Worm (Caenorhabditis elegans) whole organism, L1 larva: Measurements from ENCODE around the gene usp-46.

ENCODE experiments used
- F16B12.6 ChIP-seq: fragments of 150-350 bp; optimal IDR thresholded peaks from 2 replicates; lab custom pipeline; 2014; ENCODE audit warnings: missing biosample characterization, missing genetic modification characterization
- Y116A8C.19 ChIP-seq: sonication (generic microtip); optimal IDR thresholded peaks from 2 replicates; lab custom pipeline; 2016; ENCODE audit warnings: missing compliant biosample characterization, missing genetic modification characterization, borderline replicate concordance
- aha-1 ChIP-seq: fragments of 150-350 bp; optimal IDR thresholded peaks from 2 replicates; lab custom pipeline; 2014; ENCODE audit warnings: missing biosample characterization, missing genetic modification characterization
- aly-2 ChIP-seq: fragments of 150-350 bp; optimal IDR thresholded peaks from 2 replicates; lab custom pipeline; 2014; ENCODE audit warnings: missing biosample characterization, missing genetic modification characterization
- ama-1 ChIP-seq: fragments of 150-350 bp; optimal IDR thresholded peaks from 2 replicates; lab custom pipeline; 2014
- blmp-1 ChIP-seq: fragments of 150-350 bp; optimal IDR thresholded peaks from 2 replicates; lab custom pipeline; 2014; ENCODE audit warnings: missing biosample characterization, missing genetic modification characterization
- ceh-63 ChIP-seq: fragments of 200-800 bp; sonication (Bioruptor generic); optimal IDR thresholded peaks from 2 replicates; lab custom pipeline; 2018; ENCODE audit warnings: mild to moderate bottlenecking, missing genetic modification characterization, missing compliant biosample characterization
- ceh-82 ChIP-seq, 3 experiments: fragments of 150-350 bp in 1 of 3; sonication (generic microtip) in 2 of 3; optimal IDR thresholded peaks; 2 replicates each; lab custom pipeline; 2014 to 2017; ENCODE audit warnings: missing biosample characterization in 3 of 3, missing genetic modification characterization in 3 of 3
- dpl-1 ChIP-seq, 3 experiments: fragments of 150-350 bp in 2 of 3; sonication (generic microtip) in 1 of 3; optimal IDR thresholded peaks; 2 replicates each; lab custom pipeline; 2014 to 2017; ENCODE audit warnings: missing biosample characterization in 3 of 3, missing genetic modification characterization in 3 of 3, missing genetic modification reagents in 3 of 3
- dsc-1 ChIP-seq: sonication (generic microtip); optimal IDR thresholded peaks from 2 replicates; lab custom pipeline; 2016; ENCODE audit warnings: mild to moderate bottlenecking, missing genetic modification characterization, missing compliant biosample characterization
- efl-1 ChIP-seq, 4 experiments: fragments of 150-350 bp; optimal IDR thresholded peaks in 3 of 4; peaks in 1 of 4; 1 replicate in 1 of 4; 2 replicates in 3 of 4; lab custom pipeline; 2014; ENCODE audit warnings: missing biosample characterization in 2 of 4, missing genetic modification characterization in 2 of 4, missing genetic modification reagents in 2 of 4
- efl-3 ChIP-seq: fragments of 200-800 bp; sonication (Bioruptor generic); optimal IDR thresholded peaks from 2 replicates; lab custom pipeline; 2018; ENCODE audit warnings: mild to moderate bottlenecking, missing genetic modification characterization, missing compliant biosample characterization
- egl-13 ChIP-seq: sonication (generic microtip); optimal IDR thresholded peaks from 2 replicates; lab custom pipeline; 2016; ENCODE audit warnings: missing genotype, missing genetic modification reagents, missing genetic modification characterization, missing compliant biosample characterization
- egl-27 ChIP-seq, 2 experiments: fragments of 150-350 bp in 1 of 2; sonication (generic microtip); optimal IDR thresholded peaks; 3 replicates each; lab custom pipeline; 2017 to 2018; ENCODE audit warnings: missing biosample characterization in 2 of 2, missing genetic modification characterization in 2 of 2, missing genetic modification reagents in 2 of 2
- elt-2 ChIP-seq: sonication (generic microtip); optimal IDR thresholded peaks from 2 replicates; lab custom pipeline; 2016; ENCODE audit warnings: missing genetic modification characterization, mild to moderate bottlenecking, inconsistent platforms, missing compliant biosample characterization, missing genetic modification reagents
- ets-5 ChIP-seq: fragments of 200-800 bp; sonication (Bioruptor generic); IDR thresholded peaks from 2 replicates; pipeline ENCODE4 v1.3.6; 2022; ENCODE audit warnings: missing genetic modification characterization, missing compliant biosample characterization
- fkh-4 ChIP-seq: sonication (generic microtip); optimal IDR thresholded peaks from 2 replicates; lab custom pipeline; 2016; ENCODE audit warnings: missing compliant biosample characterization, missing genetic modification characterization, borderline replicate concordance
- hlh-4 ChIP-seq: sonication (generic microtip); optimal IDR thresholded peaks from 2 replicates; lab custom pipeline; 2016; ENCODE audit warnings: mild to moderate bottlenecking, missing genetic modification characterization, missing compliant biosample characterization
- hpl-2 ChIP-seq: fragments of 150-350 bp; optimal IDR thresholded peaks from 2 replicates; lab custom pipeline; 2014; ENCODE audit warnings: missing biosample characterization, missing genetic modification reagents, missing genetic modification characterization
- irx-1 ChIP-seq: sonication (generic microtip); optimal IDR thresholded peaks from 2 replicates; lab custom pipeline; 2016; ENCODE audit warnings: missing genetic modification characterization, missing compliant biosample characterization
- lin-13 ChIP-seq: fragments of 150-350 bp; optimal IDR thresholded peaks from 2 replicates; lab custom pipeline; 2014; ENCODE audit warnings: missing biosample characterization, missing genetic modification reagents, missing genetic modification characterization
- lin-15B ChIP-seq: fragments of 150-350 bp; sonication (generic microtip); optimal IDR thresholded peaks from 3 replicates; lab custom pipeline; 2014; ENCODE audit warnings: missing biosample characterization, missing genetic modification characterization
- lin-35 ChIP-seq, 2 experiments: fragments of 150-350 bp; optimal IDR thresholded peaks; 2 replicates each; lab custom pipeline; 2014; ENCODE audit warnings: missing biosample characterization in 2 of 2, missing genetic modification characterization in 2 of 2, missing genetic modification reagents in 2 of 2
- lir-3 ChIP-seq: sonication (generic microtip); optimal IDR thresholded peaks from 2 replicates; lab custom pipeline; 2016; ENCODE audit warnings: mild to moderate bottlenecking, missing genetic modification characterization, moderate library complexity, missing compliant biosample characterization; ENCODE audit not compliant: poor library complexity
- lsy-2 ChIP-seq, 2 experiments: fragments of 150-350 bp; optimal IDR thresholded peaks; 2 replicates each; lab custom pipeline; 2014; ENCODE audit warnings: missing biosample characterization in 2 of 2, missing genetic modification characterization in 2 of 2
- mdl-1 ChIP-seq, 2 experiments: fragments of 150-350 bp; optimal IDR thresholded peaks; 2 replicates each; lab custom pipeline; 2014 to 2017; ENCODE audit warnings: missing biosample characterization in 2 of 2, missing genetic modification characterization in 2 of 2, inconsistent platforms in 1 of 2
- mep-1 ChIP-seq: fragments of 150-350 bp; optimal IDR thresholded peaks from 2 replicates; lab custom pipeline; 2014; ENCODE audit warnings: missing biosample characterization, missing genetic modification characterization
- nhr-12 ChIP-seq: sonication (generic microtip); optimal IDR thresholded peaks from 2 replicates; lab custom pipeline; 2017; ENCODE audit warnings: missing biosample characterization, missing genetic modification characterization
- nhr-19 ChIP-seq: fragments of 200-800 bp; sonication (Bioruptor generic); conservative IDR thresholded peaks from 2 replicates; pipeline ENCODE4 v1.3.6; 2022; ENCODE audit warnings: missing genetic modification characterization, missing compliant biosample characterization
- nhr-20 ChIP-seq: sonication (generic microtip); optimal IDR thresholded peaks from 2 replicates; lab custom pipeline; 2016; ENCODE audit warnings: mild to moderate bottlenecking, missing genetic modification characterization, missing compliant biosample characterization
- nhr-237 ChIP-seq: fragments of 150-350 bp; optimal IDR thresholded peaks from 2 replicates; lab custom pipeline; 2014; ENCODE audit warnings: missing biosample characterization, missing genetic modification characterization
- nhr-28 ChIP-seq: fragments of 150-350 bp; optimal IDR thresholded peaks from 2 replicates; lab custom pipeline; 2014; ENCODE audit warnings: missing biosample characterization, missing genetic modification characterization
- nhr-47 ChIP-seq: sonication (generic microtip); optimal IDR thresholded peaks from 2 replicates; lab custom pipeline; 2016; ENCODE audit warnings: mild to moderate bottlenecking, missing genetic modification characterization, moderate library complexity, missing compliant biosample characterization
- nhr-71 ChIP-seq: sonication (generic microtip); optimal IDR thresholded peaks from 2 replicates; lab custom pipeline; 2016; ENCODE audit warnings: mild to moderate bottlenecking, missing genetic modification characterization, moderate library complexity, missing compliant biosample characterization
- nhr-76 ChIP-seq: sonication (generic microtip); optimal IDR thresholded peaks from 2 replicates; lab custom pipeline; 2017; ENCODE audit warnings: missing biosample characterization, missing genetic modification characterization
- nhr-84 ChIP-seq: sonication (generic microtip); optimal IDR thresholded peaks from 2 replicates; lab custom pipeline; 2017; ENCODE audit warnings: missing biosample characterization, missing genetic modification characterization
- pag-3 ChIP-seq: sonication (generic microtip); optimal IDR thresholded peaks from 2 replicates; lab custom pipeline; 2017; ENCODE audit warnings: missing genetic modification characterization, mild to moderate bottlenecking, missing compliant biosample characterization, antibody characterized with exemption, borderline replicate concordance; ENCODE audit not compliant: insufficient read depth
- rnt-1 ChIP-seq: sonication (generic microtip); optimal IDR thresholded peaks from 2 replicates; lab custom pipeline; 2016; ENCODE audit warnings: mild to moderate bottlenecking, missing genetic modification characterization, moderate library complexity, missing compliant biosample characterization
- sptf-1 ChIP-seq: fragments of 150-350 bp; optimal IDR thresholded peaks from 2 replicates; lab custom pipeline; 2014; ENCODE audit warnings: missing biosample characterization, missing genetic modification characterization
- sup-37 ChIP-seq: fragments of 200-800 bp; sonication (Bioruptor generic); optimal IDR thresholded peaks from 2 replicates; lab custom pipeline; 2018; ENCODE audit warnings: mild to moderate bottlenecking, missing genetic modification characterization, missing compliant biosample characterization
- unc-130 ChIP-seq: fragments of 150-350 bp; optimal IDR thresholded peaks from 2 replicates; lab custom pipeline; 2017; ENCODE audit warnings: missing biosample characterization, missing genetic modification characterization, inconsistent platforms
- xbp-1 ChIP-seq: sonication (generic microtip); optimal IDR thresholded peaks from 2 replicates; lab custom pipeline; 2016; ENCODE audit warnings: missing genetic modification characterization, missing compliant biosample characterization
- zip-4 ChIP-seq: fragments of 200-800 bp; sonication (Bioruptor generic); optimal IDR thresholded peaks from 2 replicates; lab custom pipeline; 2018; ENCODE audit warnings: mild to moderate bottlenecking, missing genetic modification characterization, moderate library complexity, missing compliant biosample characterization
- ztf-4 ChIP-seq: fragments of 150-350 bp; optimal IDR thresholded peaks from 2 replicates; lab custom pipeline; 2014; ENCODE audit warnings: missing biosample characterization, missing genetic modification characterization

usp-46 gene

DNA sequence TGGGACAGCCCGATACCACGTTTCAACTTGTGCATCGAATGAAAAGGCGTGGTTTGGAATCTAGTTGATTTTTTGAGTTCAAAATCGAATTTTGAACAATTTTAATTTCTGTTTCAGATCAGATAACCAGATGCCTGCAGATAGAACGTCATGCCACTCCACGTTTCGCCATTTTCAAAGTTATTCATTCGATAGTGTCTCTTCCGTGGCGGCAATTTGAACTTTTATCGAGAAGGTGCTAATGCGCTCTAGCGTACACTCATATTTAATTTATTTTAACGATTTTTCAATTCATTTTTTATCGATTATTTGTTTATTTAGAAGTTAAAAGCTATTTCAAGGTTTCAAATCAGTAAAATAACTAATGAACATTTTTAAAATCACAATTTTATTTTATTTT, 507 bp upstream of the usp-46 start:
- TF ChIP-seq nhr-12 (tag; lab: Kevin White, UChicago) (no peak), sptf-1 (no peak), egl-13 (no peak), nhr-47 (tag; lab: Kevin White, UChicago) (no peak), nhr-19 (GFP tag; lab: Robert Waterston, UW) (no peak), dpl-1 (GFP tag; optimal IDR thresholded peaks at IDR 0.05; lab: Kevin White, UChicago) (peak; percentile 53 to 78 (median 66)), ama-1 (lab: Kevin White, UChicago) (no peak), lin-35 (GFP tag; optimal IDR thresholded peaks at IDR 0.05; lab: Kevin White, UChicago) (peak; percentile 59 to 90), efl-1 (optimal IDR thresholded peaks at IDR 0.05; lab: Kevin White, UChicago) (peak in 1 of 2 experiments; percentile 81), efl-1 (GFP tag; optimal IDR thresholded peaks at IDR 0.05 in 1 of 2; lab: Kevin White, UChicago) (peak; percentile 73 to 98), nhr-71 (tag; lab: Kevin White, UChicago) (peak; percentile 10), rnt-1 (tag; lab: Kevin White, UChicago) (peak; percentile 9), hpl-2 (GFP tag; lab: Kevin White, UChicago) (no peak), lir-3 (tag; lab: Kevin White, UChicago) (peak; percentile 5), lsy-2 (tag; optimal IDR thresholded peaks at IDR 0.05; lab: Kevin White, UChicago) (peak in 1 of 2 experiments; percentile 27), xbp-1 (tag; lab: Kevin White, UChicago) (no peak), nhr-84 (tag; lab: Kevin White, UChicago) (no peak), fkh-4 (tag; lab: Kevin White, UChicago) (no peak)
- TF ChIP-seq, all 84 proteins: peak for 7

DNA sequence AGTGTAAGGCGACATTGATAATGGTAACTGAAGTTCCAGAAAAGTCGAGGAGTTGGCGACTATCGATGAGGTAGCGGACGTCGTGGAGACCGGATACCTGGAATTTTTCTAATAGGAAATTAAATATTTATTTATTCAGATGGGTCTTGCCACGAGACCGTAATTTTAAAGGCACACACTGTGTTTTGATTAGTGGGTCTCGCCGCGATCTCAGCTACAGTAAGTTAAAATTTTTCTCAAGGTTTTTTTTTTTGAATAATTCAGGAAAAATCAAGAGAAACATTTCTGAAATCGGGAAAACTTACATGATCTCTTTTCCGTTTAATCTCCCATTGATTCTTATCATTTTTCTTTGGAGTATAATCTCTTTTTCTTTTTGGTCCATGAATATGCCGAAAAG, 2.7 kb downstream of the usp-46 start:
- TF ChIP-seq aha-1 (tag; lab: Kevin White, UChicago) = no peak
- TF ChIP-seq egl-27 (tag; optimal IDR thresholded peaks at IDR 0.05; lab: Kevin White, UChicago) = no peak
- TF ChIP-seq blmp-1 (tag; lab: Kevin White, UChicago) = no peak
- no peak for TF ChIP-seq lin-15B
- TF ChIP-seq lsy-2 (tag; optimal IDR thresholded peaks at IDR 0.05; lab: Kevin White, UChicago) = no peak
- no peak for TF ChIP-seq elt-2 (tag; lab: Kevin White, UChicago)
- no peak for TF ChIP-seq ceh-82 (tag; optimal IDR thresholded peaks at IDR 0.05; lab: Kevin White, UChicago)
- no peak for TF ChIP-seq sup-37 (GFP tag; lab: Kevin White, UChicago)
- TF ChIP-seq lin-13 (GFP tag; lab: Kevin White, UChicago) = no peak
- TF ChIP-seq nhr-84 (tag; lab: Kevin White, UChicago) = no peak
- TF ChIP-seq unc-130 (tag; lab: Kevin White, UChicago) = no peak
- TF ChIP-seq nhr-20 (tag; lab: Kevin White, UChicago) = no peak
- TF ChIP-seq ceh-63 (GFP tag; lab: Kevin White, UChicago) = no peak
- TF ChIP-seq fkh-4 (tag; lab: Kevin White, UChicago) = no peak
- TF ChIP-seq hlh-4 (tag; lab: Kevin White, UChicago) = no peak

DNA sequence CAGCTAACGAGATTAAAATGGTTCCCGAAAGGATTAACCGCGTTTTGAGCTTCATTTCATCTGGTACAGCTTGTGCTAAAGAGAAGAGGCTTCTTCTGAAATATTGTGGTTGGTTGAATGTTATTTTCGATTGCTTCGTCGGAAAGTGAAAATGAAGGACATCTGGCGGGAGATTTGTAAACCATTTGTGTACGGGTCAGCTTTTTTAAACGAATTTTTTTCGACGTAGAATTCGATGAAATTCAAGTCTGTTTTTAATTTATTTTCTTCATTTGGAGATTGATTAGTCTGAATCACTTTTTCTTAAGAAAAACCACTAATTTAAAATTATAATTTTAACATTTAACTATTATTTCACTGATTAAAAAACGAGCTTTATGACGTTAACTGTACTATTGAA, 3.8 kb downstream of the usp-46 start, which contains the start of gene sqv-3:
TSS of gene sqv-3 (minus strand) at position 101 of the 400 bp plus-strand sequence.
- TF ChIP-seq dsc-1 (tag; lab: Kevin White, UChicago) = peak; percentile 39
- no peak for TF ChIP-seq zip-4 (GFP tag; lab: Kevin White, UChicago)
- no peak for TF ChIP-seq fkh-4 (tag; lab: Kevin White, UChicago)
- no peak for TF ChIP-seq efl-1 (optimal IDR thresholded peaks at IDR 0.05; lab: Kevin White, UChicago)
- peak in 1 of 2 experiments; percentile 74 for TF ChIP-seq efl-1 (GFP tag; optimal IDR thresholded peaks at IDR 0.05 in 1 of 2; lab: Kevin White, UChicago)
- TF ChIP-seq aly-2 = no peak

- TF ChIP-seq mep-1 = peak; percentile 87
- TF ChIP-seq nhr-12 (tag; lab: Kevin White, UChicago) = no peak
- TF ChIP-seq pag-3 = no peak
- peak; percentile 64 for TF ChIP-seq F16B12.6 (tag; lab: Kevin White, UChicago)
- peak in 1 of 2 experiments; percentile 81 for TF ChIP-seq mdl-1 (tag; optimal IDR thresholded peaks at IDR 0.05; lab: Kevin White, UChicago)
- TF ChIP-seq nhr-76 = no peak
- TF ChIP-seq efl-3 = no peak
- TF ChIP-seq nhr-84 (tag; lab: Kevin White, UChicago) = no peak
- TF ChIP-seq nhr-237 (tag; lab: Kevin White, UChicago) = peak; percentile 84
- TF ChIP-seq ztf-4 (tag; lab: Kevin White, UChicago) = no peak
- no peak for TF ChIP-seq irx-1 (tag; lab: Kevin White, UChicago)
- peak; percentile 73 for TF ChIP-seq rnt-1 (tag; lab: Kevin White, UChicago)
- TF ChIP-seq ets-5 (GFP tag; lab: Robert Waterston, UW) = no peak
- TF ChIP-seq nhr-28 (tag; lab: Kevin White, UChicago) = no peak
- TF ChIP-seq dsc-1 (tag; lab: Kevin White, UChicago) = no peak
- no peak for TF ChIP-seq Y116A8C.19
Observed at ce11 chrIII:9780665-9781304, 4.4 kb downstream of the usp-46 start, which contains the start of gene vha-1. Gene vha-1 (plus strand): TSS chrIII:9781254.
